Worm (Caenorhabditis elegans) whole organism, L4/young adult: ENCODE results near the gene mrpl-50.

ENCODE experiments used
- W03F9.2 ChIP-seq: fragments of 150-350 bp; optimal IDR thresholded peaks from 2 replicates; lab custom pipeline; 2014; ENCODE audit warnings: missing biosample characterization, missing genetic modification characterization
- him-1 ChIP-seq: sonication (generic microtip); optimal IDR thresholded peaks from 2 replicates; lab custom pipeline; 2016; ENCODE audit warnings: missing genotype, missing genetic modification reagents, missing genetic modification characterization, missing compliant biosample characterization

- no peak for TF ChIP-seq W03F9.2 (tag; lab: Kevin White, UChicago)
- TF ChIP-seq him-1 = no peak
Observed at ce11 chrII:8956896-8957295, 27.3 kb downstream of the mrpl-50 start.
